Worm (Caenorhabditis elegans) whole organism, late embryonic: Measurements from ENCODE around the gene Y23B4A.1.

Experiments used
- Y22D7AL.16 ChIP-seq: sonication (generic microtip); optimal IDR thresholded peaks from 2 replicates; lab custom pipeline; 2016; ENCODE audit warnings: missing genetic modification characterization, missing compliant biosample characterization
- ceh-22 ChIP-seq: sonication (generic microtip); optimal IDR thresholded peaks from 2 replicates; lab custom pipeline; 2017; ENCODE audit warnings: missing biosample characterization, missing genetic modification characterization
- ceh-31 ChIP-seq: sonication (generic microtip); optimal IDR thresholded peaks from 2 replicates; lab custom pipeline; 2016; ENCODE audit warnings: missing genetic modification characterization, missing compliant biosample characterization
- fkh-6 ChIP-seq: sonication (generic microtip); optimal IDR thresholded peaks from 2 replicates; lab custom pipeline; 2016; ENCODE audit warnings: missing genetic modification characterization, missing compliant biosample characterization
- gmeb-2 ChIP-seq: sonication (generic microtip); optimal IDR thresholded peaks from 2 replicates; lab custom pipeline; 2016; ENCODE audit warnings: missing genetic modification characterization, inconsistent platforms, missing compliant biosample characterization
- hlh-30 ChIP-seq: sonication (generic microtip); optimal IDR thresholded peaks from 2 replicates; lab custom pipeline; 2017; ENCODE audit warnings: antibody characterized with exemption, missing genetic modification characterization, missing compliant biosample characterization; ENCODE audit not compliant: insufficient read depth
- madf-2 ChIP-seq: sonication (generic microtip); optimal IDR thresholded peaks from 2 replicates; lab custom pipeline; 2017; ENCODE audit warnings: missing genetic modification characterization, missing compliant biosample characterization
- pag-3 ChIP-seq: sonication (generic microtip); optimal IDR thresholded peaks from 2 replicates; lab custom pipeline; 2016; ENCODE audit warnings: missing compliant biosample characterization, missing genetic modification characterization, borderline replicate concordance
- unc-42 ChIP-seq: sonication (generic microtip); optimal IDR thresholded peaks from 2 replicates; lab custom pipeline; 2016; ENCODE audit warnings: missing genotype, missing genetic modification characterization, missing compliant biosample characterization

The Y23B4A.1 gene

ce11 chrX:5869603-5870002, 47.6 kb downstream of the Y23B4A.1 start:
- TF ChIP-seq unc-42 (tag; lab: Kevin White, UChicago) (peak; percentile 81), ceh-31 (tag; lab: Kevin White, UChicago) (peak; percentile 14), pag-3 (no peak), fkh-6 (tag; lab: Kevin White, UChicago) (no peak), ceh-22 (tag; lab: Kevin White, UChicago) (no peak), gmeb-2 (tag; lab: Kevin White, UChicago) (no peak), madf-2 (tag; lab: Kevin White, UChicago) (no peak), Y22D7AL.16 (tag; lab: Kevin White, UChicago) (no peak)
- TF ChIP-seq, all 69 proteins: peak for 2

ce11 chrX:5868030-5868429, 49.2 kb downstream of the Y23B4A.1 start:
- TF ChIP-seq unc-42 (tag; lab: Kevin White, UChicago) (peak; percentile 4), hlh-30 (tag; lab: Kevin White, UChicago) (no peak), ceh-31 (tag; lab: Kevin White, UChicago) (peak; percentile 12)
